Worm (Caenorhabditis elegans) whole organism, L4/young adult: ENCODE measurements around the gene mask-1.
A peak's percentile ranks its signal among the peaks of the same experiment; 100 is the strongest.

ENCODE experiments used
- W03F9.2 ChIP-seq: fragments of 150-350 bp; optimal IDR thresholded peaks from 2 replicates; lab custom pipeline; 2014; ENCODE audit warnings: missing biosample characterization, missing genetic modification characterization
- dao-5 ChIP-seq: sonication (generic microtip); optimal IDR thresholded peaks from 2 replicates; lab custom pipeline; 2016; ENCODE audit warnings: missing genotype, missing genetic modification characterization, moderate library complexity, missing compliant biosample characterization
- him-1 ChIP-seq: sonication (generic microtip); optimal IDR thresholded peaks from 2 replicates; lab custom pipeline; 2016; ENCODE audit warnings: missing genotype, missing genetic modification reagents, missing genetic modification characterization, missing compliant biosample characterization

DNA sequence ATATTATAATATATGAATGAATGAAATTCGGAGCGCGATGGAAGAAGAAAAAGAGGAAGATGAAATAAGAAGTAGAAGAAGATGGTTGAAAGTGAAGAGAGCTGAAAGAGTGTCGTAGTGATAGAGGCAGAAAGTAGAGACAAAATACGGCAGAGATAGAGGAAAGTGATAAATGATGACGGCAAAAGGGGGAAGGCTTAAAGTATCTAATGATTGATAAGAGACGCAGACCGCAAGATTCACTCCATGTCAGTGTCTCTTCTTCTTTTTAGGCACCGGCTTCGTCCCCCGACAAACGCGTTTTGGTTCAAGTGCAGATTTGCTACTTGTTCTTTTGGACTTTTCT is 32.4 kb upstream of the mask-1 start:
- TF ChIP-seq him-1 (tag; lab: Kevin White, UChicago) (no peak), dao-5 (no peak), W03F9.2 (tag; lab: Kevin White, UChicago) (peak; percentile 27)
